Worm (Caenorhabditis elegans): Measurements from ENCODE around the gene R05A10.6.

Gene R05A10.6

DNA sequence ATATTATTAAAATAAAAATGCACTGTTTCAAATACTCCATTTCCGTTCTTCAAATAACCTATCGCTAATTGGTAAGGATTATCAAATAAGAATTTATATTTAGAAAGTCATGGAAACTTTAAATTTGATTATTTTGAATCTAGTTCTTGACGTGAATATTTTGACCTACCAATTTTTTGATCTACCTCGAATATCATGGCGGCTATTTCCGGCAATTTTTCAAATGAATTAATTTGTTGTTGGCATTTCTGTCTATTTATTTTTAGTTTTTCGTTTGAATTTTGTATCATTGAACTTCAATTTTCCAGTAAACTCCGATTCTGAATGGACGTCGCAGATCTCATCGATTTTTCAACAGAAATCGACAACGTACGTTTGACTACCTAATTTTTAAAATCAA lies 37.6 kb downstream of the R05A10.6 start, which contains the start of gene F02H6.3:
Gene F02H6.3, plus strand, starts transcription at position 266 of the 400 bp plus-strand sequence.
- TF ChIP-seq ceh-39 (tag; optimal IDR thresholded peaks at IDR 0.05), result no peak
- no peak for TF ChIP-seq M03D4.4 (tag; optimal IDR thresholded peaks at IDR 0.05)
- no peak for TF ChIP-seq unc-120 (tag; optimal IDR thresholded peaks at IDR 0.05; ENCODE audit: poor library complexity, severe bottlenecking)
- no peak for TF ChIP-seq ces-1 (GFP tag; optimal IDR thresholded peaks at IDR 0.05)
- TF ChIP-seq hlh-1 (tag; optimal IDR thresholded peaks at IDR 0.05), result no peak
- no peak for TF ChIP-seq drap-1 (GFP tag; optimal IDR thresholded peaks at IDR 0.05)
- TF ChIP-seq lsy-2 (tag; optimal IDR thresholded peaks at IDR 0.05), result no peak
- TF ChIP-seq lin-32 (GFP tag; optimal IDR thresholded peaks at IDR 0.05), result no peak
- TF ChIP-seq unc-39 (tag; optimal IDR thresholded peaks at IDR 0.05), result no peak
- TF ChIP-seq ham-2 (GFP tag; optimal IDR thresholded peaks at IDR 0.05), result no peak
- TF ChIP-seq nhr-12 (tag; optimal IDR thresholded peaks at IDR 0.05), result no peak
- no peak for TF ChIP-seq sptf-1 (tag; optimal IDR thresholded peaks at IDR 0.05)
- no peak for TF ChIP-seq bed-3 (GFP tag; optimal IDR thresholded peaks at IDR 0.05)
- TF ChIP-seq unc-62 (GFP tag; optimal IDR thresholded peaks at IDR 0.05), result no peak
- TF ChIP-seq flh-1 (GFP tag; optimal IDR thresholded peaks at IDR 0.05), result no peak
- TF ChIP-seq mab-5 (tag; optimal IDR thresholded peaks at IDR 0.05), result no peak
- no peak for TF ChIP-seq cnd-1 (tag; optimal IDR thresholded peaks at IDR 0.05)

DNA sequence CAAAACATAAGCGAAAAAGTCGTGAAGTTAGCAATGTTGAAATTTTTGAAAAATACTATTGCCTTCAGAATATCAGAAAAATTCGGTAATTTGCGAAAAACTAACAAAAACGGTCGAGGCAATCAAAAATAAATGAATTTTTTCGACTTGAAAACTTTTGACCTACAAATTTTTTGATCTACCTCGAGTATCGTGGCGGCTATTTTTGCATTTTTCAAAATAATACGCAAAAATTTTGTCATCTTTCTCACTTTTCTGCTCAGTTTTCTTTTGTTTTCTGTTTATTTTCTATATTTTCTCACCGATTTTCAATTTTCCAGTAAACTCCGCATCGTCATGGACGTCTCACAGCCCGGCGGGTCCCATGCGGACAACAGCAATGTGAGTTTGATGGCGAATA lies 50.2 kb downstream of the R05A10.6 start:
- TF ChIP-seq M03D4.4 (tag; optimal IDR thresholded peaks at IDR 0.05) (no peak), lin-13 (tag; optimal IDR thresholded peaks at IDR 0.05) (no peak), ceh-43 (GFP tag; optimal IDR thresholded peaks at IDR 0.05) (no peak), flh-1 (GFP tag; optimal IDR thresholded peaks at IDR 0.05) (no peak), elt-1 (tag; optimal IDR thresholded peaks at IDR 0.05; ENCODE audit: borderline replicate concordance, insufficient read depth) (no peak)
